Worm (Caenorhabditis elegans) whole organism, L4/young adult: ENCODE results near the gene moc-6.

Source experiments
- dao-5 ChIP-seq: sonication (generic microtip); optimal IDR thresholded peaks from 2 replicates; lab custom pipeline; 2016; ENCODE audit warnings: missing genotype, missing genetic modification characterization, moderate library complexity, missing compliant biosample characterization
- him-1 ChIP-seq: sonication (generic microtip); optimal IDR thresholded peaks from 2 replicates; lab custom pipeline; 2016; ENCODE audit warnings: missing genotype, missing genetic modification reagents, missing genetic modification characterization, missing compliant biosample characterization

ce11 chrIII:5233140-5233539, 37.4 kb downstream of the moc-6 start:
- TF ChIP-seq him-1 (tag; lab: Kevin White, UChicago) (no peak), dao-5 (tag; lab: Kevin White, UChicago) (no peak)
